Worm (Caenorhabditis elegans) whole organism, L4 larva: ENCODE measurements around the gene srz-82.
A peak's percentile ranks its signal among the peaks of the same experiment; 100 is the strongest.

Source experiments
- F10B5.3 ChIP-seq: sonication (generic microtip); optimal IDR thresholded peaks from 2 replicates; lab custom pipeline; 2016; ENCODE audit warnings: mild to moderate bottlenecking, missing genetic modification characterization, missing compliant biosample characterization
- F26F4.8 ChIP-seq: fragments of 200-800 bp; sonication (Bioruptor generic); conservative IDR thresholded peaks from 2 replicates; pipeline ENCODE4 v1.3.6; 2022; ENCODE audit warnings: missing genetic modification characterization, missing compliant biosample characterization
- F49E8.2 ChIP-seq: sonication (generic microtip); optimal IDR thresholded peaks from 2 replicates; lab custom pipeline; 2016; ENCODE audit warnings: missing compliant biosample characterization, mild to moderate bottlenecking, missing genetic modification characterization, borderline replicate concordance
- aly-2 ChIP-seq: sonication (generic microtip); optimal IDR thresholded peaks from 2 replicates; lab custom pipeline; 2018; ENCODE audit warnings: missing biosample characterization, missing genetic modification characterization
- ama-1 ChIP-seq: fragments of 150-350 bp; optimal IDR thresholded peaks from 2 replicates; lab custom pipeline; 2014; ENCODE audit warnings: inconsistent platforms, mixed read lengths
- arid-1 ChIP-seq: fragments of 200-800 bp; sonication (Bioruptor generic); conservative IDR thresholded peaks from 2 replicates; pipeline ENCODE4 v1.3.6; 2022; ENCODE audit warnings: missing genetic modification reagents, missing genetic modification characterization, missing compliant biosample characterization
- ceh-28 ChIP-seq: fragments of 150-350 bp; optimal IDR thresholded peaks from 2 replicates; lab custom pipeline; 2014; ENCODE audit warnings: missing biosample characterization, missing genetic modification reagents, missing genetic modification characterization
- ceh-62 ChIP-seq: sonication (generic microtip); optimal IDR thresholded peaks from 2 replicates; lab custom pipeline; 2017; ENCODE audit warnings: missing biosample characterization, missing genetic modification characterization
- ceh-82 ChIP-seq: sonication (generic microtip); optimal IDR thresholded peaks from 2 replicates; lab custom pipeline; 2017; ENCODE audit warnings: missing biosample characterization, missing genetic modification characterization
- ces-1 ChIP-seq: fragments of 150-350 bp; sonication (generic microtip); optimal IDR thresholded peaks from 4 replicates; lab custom pipeline; 2014; ENCODE audit warnings: missing biosample characterization, missing genetic modification reagents, missing genetic modification characterization
- daf-16 ChIP-seq, 3 experiments: sonication (generic microtip); optimal IDR thresholded peaks; 2 replicates each; lab custom pipeline; 2016 to 2017; ENCODE audit warnings: missing genetic modification characterization in 3 of 3, missing genetic modification reagents in 3 of 3, mild to moderate bottlenecking in 2 of 3, missing compliant biosample characterization in 2 of 3, missing biosample characterization in 1 of 3, moderate library complexity in 1 of 3
- daf-19 ChIP-seq: fragments of 200-800 bp; sonication (Bioruptor generic); conservative IDR thresholded peaks from 2 replicates; pipeline ENCODE4 v1.3.6; 2022; ENCODE audit warnings: missing genetic modification characterization, missing compliant biosample characterization
- daf-8 ChIP-seq: fragments of 200-800 bp; sonication (Bioruptor generic); IDR thresholded peaks from 2 replicates; pipeline ENCODE4 v1.3.6; 2022; ENCODE audit warnings: missing genetic modification characterization, missing compliant biosample characterization
- dpl-1 ChIP-seq: fragments of 150-350 bp; optimal IDR thresholded peaks from 2 replicates; lab custom pipeline; 2014; ENCODE audit warnings: missing biosample characterization, missing genetic modification reagents, missing genetic modification characterization
- egl-43 ChIP-seq: fragments of 200-800 bp; sonication (Bioruptor generic); IDR thresholded peaks from 2 replicates; pipeline ENCODE4 v1.3.6; 2022; ENCODE audit warnings: missing genetic modification reagents, missing genetic modification characterization, missing compliant biosample characterization
- fkh-10 ChIP-seq: fragments of 150-350 bp; optimal IDR thresholded peaks from 2 replicates; lab custom pipeline; 2014; ENCODE audit warnings: missing biosample characterization, missing genetic modification reagents, missing genetic modification characterization
- fos-1 ChIP-seq: fragments of 150-350 bp; optimal IDR thresholded peaks from 2 replicates; lab custom pipeline; 2014; ENCODE audit warnings: missing biosample characterization, missing genetic modification characterization
- gei-8 ChIP-seq: fragments of 200-800 bp; sonication (Bioruptor generic); optimal IDR thresholded peaks from 2 replicates; lab custom pipeline; 2018; ENCODE audit warnings: mild to moderate bottlenecking, missing genetic modification characterization, missing compliant biosample characterization
- hif-1 ChIP-seq, 2 experiments: sonication (generic microtip); optimal IDR thresholded peaks; 2 replicates each; lab custom pipeline; 2016 to 2017; ENCODE audit warnings: missing compliant biosample characterization in 2 of 2, missing genetic modification characterization in 2 of 2, missing genetic modification reagents in 2 of 2, missing genotype in 2 of 2, mild to moderate bottlenecking in 1 of 2
- hlh-30 ChIP-seq: sonication (generic microtip); optimal IDR thresholded peaks from 2 replicates; lab custom pipeline; 2017; ENCODE audit warnings: antibody characterized with exemption, mild to moderate bottlenecking, missing genetic modification characterization, missing compliant biosample characterization; ENCODE audit not compliant: insufficient read depth
- hmg-1.1 ChIP-seq: fragments of 200-800 bp; sonication (Bioruptor generic); IDR thresholded peaks from 2 replicates; pipeline ENCODE4 v1.3.6; 2022; ENCODE audit warnings: missing genetic modification reagents, missing genetic modification characterization, missing compliant biosample characterization
- lim-7 ChIP-seq: fragments of 200-800 bp; sonication (Bioruptor generic); IDR thresholded peaks from 2 replicates; pipeline ENCODE4 v1.3.6; 2022; ENCODE audit warnings: missing genetic modification characterization, missing compliant biosample characterization
- lin-13 ChIP-seq: fragments of 150-350 bp; optimal IDR thresholded peaks from 2 replicates; lab custom pipeline; 2014; ENCODE audit warnings: missing biosample characterization, missing genetic modification reagents, missing genetic modification characterization
- lin-15B ChIP-seq: fragments of 150-350 bp; sonication (generic microtip); optimal IDR thresholded peaks from 3 replicates; lab custom pipeline; 2014; ENCODE audit warnings: missing biosample characterization, missing genetic modification characterization
- lin-39 ChIP-seq: fragments of 150-350 bp; optimal IDR thresholded peaks from 2 replicates; lab custom pipeline; 2014; ENCODE audit warnings: missing biosample characterization, missing genetic modification reagents, missing genetic modification characterization
- lir-3 ChIP-seq: sonication (generic microtip); optimal IDR thresholded peaks from 2 replicates; lab custom pipeline; 2016; ENCODE audit warnings: mild to moderate bottlenecking, missing genetic modification characterization, missing compliant biosample characterization
- mep-1 ChIP-seq: fragments of 150-350 bp; sonication (generic microtip); optimal IDR thresholded peaks from 3 replicates; lab custom pipeline; 2014; ENCODE audit warnings: missing biosample characterization, missing genetic modification characterization
- mes-2 ChIP-seq: sonication (generic microtip); optimal IDR thresholded peaks from 2 replicates; lab custom pipeline; 2016; ENCODE audit warnings: missing genotype, mild to moderate bottlenecking, missing genetic modification characterization, missing compliant biosample characterization; ENCODE audit not compliant: poor library complexity, severe bottlenecking
- nhr-111 ChIP-seq: fragments of 200-800 bp; sonication (Bioruptor generic); optimal IDR thresholded peaks from 2 replicates; lab custom pipeline; 2018; ENCODE audit warnings: mild to moderate bottlenecking, missing genetic modification characterization, missing compliant biosample characterization
- nhr-237 ChIP-seq: sonication (generic microtip); optimal IDR thresholded peaks from 2 replicates; lab custom pipeline; 2017; ENCODE audit warnings: missing biosample characterization, missing genetic modification characterization
- nhr-6 ChIP-seq: fragments of 150-350 bp; optimal IDR thresholded peaks from 2 replicates; lab custom pipeline; 2014; ENCODE audit warnings: missing biosample characterization, missing genetic modification characterization
- nhr-76 ChIP-seq: fragments of 150-350 bp; optimal IDR thresholded peaks from 2 replicates; lab custom pipeline; 2014; ENCODE audit warnings: missing biosample characterization, missing genetic modification characterization
- nhr-77 ChIP-seq: fragments of 150-350 bp; optimal IDR thresholded peaks from 2 replicates; lab custom pipeline; 2014; ENCODE audit warnings: missing biosample characterization, missing genetic modification characterization
- php-3 ChIP-seq: fragments of 200-800 bp; sonication (Bioruptor generic); IDR thresholded peaks from 2 replicates; pipeline ENCODE4 v1.3.6; 2022; ENCODE audit warnings: missing genetic modification reagents, missing genetic modification characterization, missing compliant biosample characterization
- rbr-2 ChIP-seq: sonication (generic microtip); optimal IDR thresholded peaks from 2 replicates; lab custom pipeline; 2016; ENCODE audit warnings: missing genotype, missing genetic modification characterization, missing compliant biosample characterization
- snpc-4 ChIP-seq: fragments of 150-350 bp; optimal IDR thresholded peaks from 2 replicates; lab custom pipeline; 2014; ENCODE audit warnings: missing biosample characterization, missing genetic modification characterization
- spr-1 ChIP-seq: sonication (generic microtip); optimal IDR thresholded peaks from 2 replicates; lab custom pipeline; 2016; ENCODE audit warnings: mild to moderate bottlenecking, missing genetic modification characterization, missing compliant biosample characterization
- spr-3 ChIP-seq: fragments of 200-800 bp; sonication (Bioruptor generic); optimal IDR thresholded peaks from 2 replicates; lab custom pipeline; 2018; ENCODE audit warnings: mild to moderate bottlenecking, missing genetic modification characterization, missing compliant biosample characterization
- unc-62 ChIP-seq, 3 experiments: fragments of 150-350 bp in 1 of 3; sonication (generic microtip); optimal IDR thresholded peaks in 2 of 3; peaks in 1 of 3; 1 replicate in 1 of 3; 2 replicates in 2 of 3; lab custom pipeline; 2014 to 2017; ENCODE audit warnings: missing biosample characterization in 3 of 3, missing genetic modification characterization in 3 of 3, missing genetic modification reagents in 3 of 3, missing genotype in 1 of 3
- zip-11 ChIP-seq: fragments of 200-800 bp; sonication (Bioruptor generic); IDR thresholded peaks from 2 replicates; pipeline ENCODE4 v1.3.6; 2022; ENCODE audit warnings: missing genetic modification characterization, missing compliant biosample characterization
- ztf-11 ChIP-seq: fragments of 150-350 bp; optimal IDR thresholded peaks from 2 replicates; lab custom pipeline; 2014; ENCODE audit warnings: missing biosample characterization, missing genetic modification characterization

The srz-82 gene

ce11 chrIV:3524584-3525020 is 41.9 kb downstream of the srz-82 start (continued):
- TF ChIP-seq fos-1 (tag; lab: Kevin White, UChicago) (no peak), spr-3 (peak; percentile 65), nhr-77 (tag; lab: Kevin White, UChicago) (no peak), mep-1 (tag; lab: Kevin White, UChicago) (peak; percentile 69), daf-16 (GFP tag; optimal IDR thresholded peaks at IDR 0.05; lab: Kevin White, UChicago) (peak in 1 of 2 experiments; percentile 72), daf-16 (tag; optimal IDR thresholded peaks at IDR 0.05; lab: Kevin White, UChicago) (peak; percentile 42), F26F4.8 (GFP tag; lab: Robert Waterston, UW) (peak; percentile 72; the same call in 1 of the 2 replicates), ces-1 (GFP tag; lab: Kevin White, UChicago) (no peak), snpc-4 (no peak), nhr-76 (tag; lab: Kevin White, UChicago) (no peak), lin-15B (tag; lab: Kevin White, UChicago) (no peak), lir-3 (tag; lab: Kevin White, UChicago) (peak; percentile 7), nhr-6 (tag; lab: Kevin White, UChicago) (peak; percentile 42), ceh-28 (tag; lab: Kevin White, UChicago) (no peak), ceh-62 (tag; lab: Kevin White, UChicago) (no peak), gei-8 (GFP tag; lab: Kevin White, UChicago) (peak; percentile 0), unc-62 (GFP tag; optimal IDR thresholded peaks at IDR 0.05 in 1 of 2; lab: Kevin White, UChicago) (no peak), unc-62 (tag; optimal IDR thresholded peaks at IDR 0.05; lab: Kevin White, UChicago) (no peak), ceh-82 (tag; lab: Kevin White, UChicago) (no peak), lim-7 (peak; percentile 83), daf-19 (peak; percentile 78), spr-1 (tag; lab: Kevin White, UChicago) (peak; percentile 61), dpl-1 (peak; percentile 3), hlh-30 (tag; lab: Kevin White, UChicago) (peak; percentile 39), zip-11 (GFP tag; lab: Robert Waterston, UW) (no peak), fkh-10 (GFP tag; lab: Kevin White, UChicago) (no peak), daf-8 (GFP tag; lab: Robert Waterston, UW) (0 out of 2 replicates have a peak, but pooled peaks have one; percentile 25), F49E8.2 (peak; percentile 29), arid-1 (GFP tag; lab: Robert Waterston, UW) (peak; percentile 86; the same call in 1 of the 2 replicates), nhr-111 (GFP tag; lab: Kevin White, UChicago) (peak; percentile 75), php-3 (GFP tag; lab: Robert Waterston, UW) (peak; percentile 75), hmg-1.1 (GFP tag; lab: Robert Waterston, UW) (peak; percentile 82), lin-13 (GFP tag; lab: Kevin White, UChicago) (peak; percentile 29), lin-39 (tag; lab: Kevin White, UChicago) (no peak), F10B5.3 (tag; lab: Kevin White, UChicago) (no peak), ama-1 (lab: Kevin White, UChicago) (no peak)

- no peak for TF ChIP-seq spr-3
- peak in 1 of 2 experiments; percentile 82 for TF ChIP-seq unc-62 (GFP tag; optimal IDR thresholded peaks at IDR 0.05 in 1 of 2; lab: Kevin White, UChicago)
- no peak for TF ChIP-seq unc-62 (tag; optimal IDR thresholded peaks at IDR 0.05; lab: Kevin White, UChicago)
- no peak for TF ChIP-seq nhr-237 (tag; lab: Kevin White, UChicago)
- TF ChIP-seq ztf-11, result no peak
Observed at ce11 chrIV:3526144-3526797, 43.6 kb downstream of the srz-82 start.

ce11 chrIV:3526831-3527404 is 44.2 kb downstream of the srz-82 start, which contains the start of gene M57.2:
TSS of gene M57.2 (plus strand) at chrIV:3527354.
- TF ChIP-seq rbr-2 (tag; lab: Kevin White, UChicago) (no peak), aly-2 (no peak), ama-1 (lab: Kevin White, UChicago) (no peak), arid-1 (GFP tag; lab: Robert Waterston, UW) (no peak), hmg-1.1 (GFP tag; lab: Robert Waterston, UW) (no peak), F26F4.8 (GFP tag; lab: Robert Waterston, UW) (no peak), egl-43 (GFP tag; lab: Robert Waterston, UW) (no peak), mes-2 (tag; lab: Kevin White, UChicago) (no peak), lin-15B (tag; lab: Kevin White, UChicago) (no peak), hif-1 (tag; optimal IDR thresholded peaks at IDR 0.05; lab: Kevin White, UChicago) (no peak), ces-1 (GFP tag; lab: Kevin White, UChicago) (no peak)
- TF ChIP-seq, all 104 proteins: peak for 0
